Worm (Caenorhabditis elegans) whole organism, L2 larva: ENCODE measurements around the gene F08F1.3.

Experiments
- C34F6.9 ChIP-seq: fragments of 150-350 bp; optimal IDR thresholded peaks from 2 replicates; lab custom pipeline; 2014; ENCODE audit warnings: missing biosample characterization, missing genetic modification characterization
- F13H6.1 ChIP-seq: sonication (generic microtip); optimal IDR thresholded peaks from 2 replicates; lab custom pipeline; 2016; ENCODE audit warnings: missing genetic modification characterization, missing compliant biosample characterization
- R02D3.7 ChIP-seq: fragments of 150-350 bp; optimal IDR thresholded peaks from 2 replicates; lab custom pipeline; 2014; ENCODE audit warnings: missing biosample characterization, missing genetic modification characterization
- Y55F3AM.14 ChIP-seq: fragments of 200-800 bp; sonication (Bioruptor generic); optimal IDR thresholded peaks from 2 replicates; lab custom pipeline; 2018; ENCODE audit warnings: mild to moderate bottlenecking, missing genetic modification characterization, missing compliant biosample characterization
- ZK546.5 ChIP-seq: sonication (generic microtip); optimal IDR thresholded peaks from 2 replicates; lab custom pipeline; 2017; ENCODE audit warnings: missing biosample characterization, missing genetic modification characterization
- aly-2 ChIP-seq: fragments of 150-350 bp; optimal IDR thresholded peaks from 2 replicates; lab custom pipeline; 2014; ENCODE audit warnings: missing biosample characterization, missing genetic modification characterization
- ama-1 ChIP-seq: fragments of 150-350 bp; optimal IDR thresholded peaks from 2 replicates; lab custom pipeline; 2018; ENCODE audit warnings: inconsistent platforms
- blmp-1 ChIP-seq: sonication (generic microtip); optimal IDR thresholded peaks from 2 replicates; lab custom pipeline; 2017; ENCODE audit warnings: missing genetic modification characterization, mild to moderate bottlenecking, missing compliant biosample characterization, antibody characterized with exemption, moderate library complexity; ENCODE audit not compliant: insufficient read depth
- ceh-16 ChIP-seq: fragments of 150-350 bp; optimal IDR thresholded peaks from 2 replicates; lab custom pipeline; 2014; ENCODE audit warnings: missing biosample characterization, missing genetic modification characterization
- ceh-82 ChIP-seq: fragments of 150-350 bp; optimal IDR thresholded peaks from 2 replicates; lab custom pipeline; 2014; ENCODE audit warnings: missing biosample characterization, missing genetic modification characterization
- crh-2 ChIP-seq: sonication (generic microtip); optimal IDR thresholded peaks from 2 replicates; lab custom pipeline; 2017; ENCODE audit warnings: missing biosample characterization, missing genetic modification characterization
- dmd-4 ChIP-seq: sonication (generic microtip); optimal IDR thresholded peaks from 2 replicates; lab custom pipeline; 2017; ENCODE audit warnings: missing biosample characterization, missing genetic modification characterization
- elt-1 ChIP-seq: fragments of 150-350 bp; optimal IDR thresholded peaks from 2 replicates; lab custom pipeline; 2014; ENCODE audit warnings: missing biosample characterization, missing genetic modification characterization
- elt-3 ChIP-seq: sonication (generic microtip); optimal IDR thresholded peaks from 2 replicates; lab custom pipeline; 2017; ENCODE audit warnings: missing biosample characterization, missing genetic modification characterization
- fos-1 ChIP-seq: fragments of 150-350 bp; optimal IDR thresholded peaks from 2 replicates; lab custom pipeline; 2014; ENCODE audit warnings: missing biosample characterization, missing genetic modification characterization
- gmeb-1 ChIP-seq: fragments of 150-350 bp; optimal IDR thresholded peaks from 2 replicates; lab custom pipeline; 2014; ENCODE audit warnings: missing biosample characterization, missing genetic modification characterization
- lin-13 ChIP-seq: fragments of 150-350 bp; optimal IDR thresholded peaks from 2 replicates; lab custom pipeline; 2014; ENCODE audit warnings: missing biosample characterization, missing genetic modification reagents, missing genetic modification characterization
- lin-39 ChIP-seq: fragments of 150-350 bp; optimal IDR thresholded peaks from 2 replicates; lab custom pipeline; 2014; ENCODE audit warnings: missing biosample characterization, missing genetic modification reagents, missing genetic modification characterization
- mab-5 ChIP-seq: fragments of 150-350 bp; optimal IDR thresholded peaks from 2 replicates; lab custom pipeline; 2014; ENCODE audit warnings: missing biosample characterization, missing genetic modification characterization
- mbf-1 ChIP-seq: sonication (generic microtip); optimal IDR thresholded peaks from 2 replicates; lab custom pipeline; 2017; ENCODE audit warnings: missing biosample characterization, missing genetic modification characterization
- mdl-1 ChIP-seq, 2 experiments: fragments of 150-350 bp in 1 of 2; sonication (generic microtip) in 1 of 2; optimal IDR thresholded peaks; 2 replicates each; lab custom pipeline; 2017; ENCODE audit warnings: missing biosample characterization in 2 of 2, missing genetic modification characterization in 2 of 2
- nhr-10 ChIP-seq: sonication (generic microtip); optimal IDR thresholded peaks from 2 replicates; lab custom pipeline; 2017; ENCODE audit warnings: missing biosample characterization, missing genetic modification characterization
- nhr-11 ChIP-seq: fragments of 150-350 bp; optimal IDR thresholded peaks from 2 replicates; lab custom pipeline; 2014; ENCODE audit warnings: missing biosample characterization, missing genetic modification characterization
- nhr-12 ChIP-seq: fragments of 150-350 bp; optimal IDR thresholded peaks from 2 replicates; lab custom pipeline; 2014; ENCODE audit warnings: missing biosample characterization, missing genetic modification characterization
- nhr-129 ChIP-seq: fragments of 150-350 bp; optimal IDR thresholded peaks from 2 replicates; lab custom pipeline; 2014; ENCODE audit warnings: missing biosample characterization, missing genetic modification characterization
- nhr-21 ChIP-seq: fragments of 150-350 bp; optimal IDR thresholded peaks from 2 replicates; lab custom pipeline; 2014; ENCODE audit warnings: missing biosample characterization, missing genetic modification characterization
- nhr-23 ChIP-seq: fragments of 150-350 bp; optimal IDR thresholded peaks from 2 replicates; lab custom pipeline; 2014; ENCODE audit warnings: missing biosample characterization, missing genetic modification reagents, missing genetic modification characterization
- nhr-237 ChIP-seq: fragments of 150-350 bp; optimal IDR thresholded peaks from 2 replicates; lab custom pipeline; 2014; ENCODE audit warnings: missing biosample characterization, missing genetic modification characterization
- nhr-25 ChIP-seq: fragments of 150-350 bp; sonication (generic microtip); optimal IDR thresholded peaks from 3 replicates; lab custom pipeline; 2014; ENCODE audit warnings: missing biosample characterization, missing genetic modification characterization
- nhr-6 ChIP-seq: fragments of 150-350 bp; optimal IDR thresholded peaks from 2 replicates; lab custom pipeline; 2014; ENCODE audit warnings: missing biosample characterization, missing genetic modification characterization
- peb-1 ChIP-seq: fragments of 150-350 bp; optimal IDR thresholded peaks from 2 replicates; lab custom pipeline; 2014; ENCODE audit warnings: missing biosample characterization, missing genetic modification characterization
- sem-4 ChIP-seq: fragments of 150-350 bp; optimal IDR thresholded peaks from 2 replicates; lab custom pipeline; 2014; ENCODE audit warnings: missing biosample characterization, missing genetic modification reagents, missing genetic modification characterization
- skn-1 ChIP-seq: sonication (generic microtip); optimal IDR thresholded peaks from 2 replicates; lab custom pipeline; 2017; ENCODE audit warnings: missing biosample characterization, missing genetic modification characterization
- sma-3 ChIP-seq: sonication (generic microtip); optimal IDR thresholded peaks from 2 replicates; lab custom pipeline; 2016; ENCODE audit warnings: missing genetic modification reagents, missing genetic modification characterization, missing compliant biosample characterization
- snpc-4 ChIP-seq: fragments of 150-350 bp; optimal IDR thresholded peaks from 2 replicates; lab custom pipeline; 2014; ENCODE audit warnings: missing biosample characterization, missing genetic modification characterization
- unc-55 ChIP-seq: fragments of 150-350 bp; sonication (generic microtip); optimal IDR thresholded peaks from 3 replicates; lab custom pipeline; 2014; ENCODE audit warnings: missing biosample characterization, missing genetic modification reagents, missing genetic modification characterization
- unc-62 ChIP-seq: fragments of 150-350 bp; optimal IDR thresholded peaks from 2 replicates; lab custom pipeline; 2014; ENCODE audit warnings: missing biosample characterization, missing genetic modification reagents, missing genetic modification characterization
- zag-1 ChIP-seq: fragments of 150-350 bp; optimal IDR thresholded peaks from 2 replicates; lab custom pipeline; 2014; ENCODE audit warnings: missing biosample characterization, missing genetic modification characterization
- ztf-1 ChIP-seq: fragments of 200-800 bp; sonication (Bioruptor generic); conservative IDR thresholded peaks from 2 replicates; pipeline ENCODE4 v1.3.6; 2022; ENCODE audit warnings: missing genetic modification characterization, missing compliant biosample characterization
- ztf-11 ChIP-seq: sonication (generic microtip); optimal IDR thresholded peaks from 2 replicates; lab custom pipeline; 2017; ENCODE audit warnings: missing biosample characterization, missing genetic modification characterization
- ztf-4 ChIP-seq: fragments of 150-350 bp; optimal IDR thresholded peaks from 2 replicates; lab custom pipeline; 2014; ENCODE audit warnings: missing biosample characterization, missing genetic modification characterization

Gene F08F1.3

DNA sequence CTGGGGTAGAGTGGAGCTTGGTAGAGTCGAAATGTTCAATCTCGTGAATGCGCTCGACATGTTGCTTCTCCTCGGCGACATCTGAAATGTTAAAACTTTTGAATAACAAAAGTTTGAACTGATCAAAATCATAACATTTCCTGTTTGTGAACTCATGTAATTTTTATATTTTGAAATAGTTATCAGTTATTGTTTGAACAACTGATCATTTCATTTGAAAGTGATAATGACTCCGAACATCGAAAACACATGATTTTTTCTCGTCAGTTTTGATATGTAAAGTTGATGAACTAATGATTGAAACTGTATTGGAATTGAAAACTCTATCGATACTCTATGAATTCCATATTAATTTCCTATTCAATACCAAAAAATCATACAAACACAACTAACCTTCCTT lies 5.4 kb upstream of the F08F1.3 start:
- no peak for TF ChIP-seq ama-1
- no peak for TF ChIP-seq mab-5 (tag; lab: Kevin White, UChicago)
- TF ChIP-seq elt-3 (tag; lab: Kevin White, UChicago), result no peak
- no peak for TF ChIP-seq gmeb-1
- TF ChIP-seq ztf-4 (tag; lab: Kevin White, UChicago), result no peak
- TF ChIP-seq aly-2 (tag; lab: Kevin White, UChicago), result no peak
- no peak for TF ChIP-seq nhr-12 (tag; lab: Kevin White, UChicago)
- no peak for TF ChIP-seq nhr-10 (tag; lab: Kevin White, UChicago)
- no peak for TF ChIP-seq skn-1
- TF ChIP-seq elt-1 (tag; lab: Kevin White, UChicago), result no peak
- TF ChIP-seq sem-4 (tag; lab: Kevin White, UChicago), result no peak
- no peak for TF ChIP-seq unc-62 (GFP tag; lab: Kevin White, UChicago)
- no peak for TF ChIP-seq ceh-16 (tag; lab: Kevin White, UChicago)
- no peak for TF ChIP-seq nhr-25 (tag; lab: Kevin White, UChicago)
- TF ChIP-seq C34F6.9 (tag; lab: Kevin White, UChicago), result no peak
- no peak for TF ChIP-seq nhr-129 (tag; lab: Kevin White, UChicago)

DNA sequence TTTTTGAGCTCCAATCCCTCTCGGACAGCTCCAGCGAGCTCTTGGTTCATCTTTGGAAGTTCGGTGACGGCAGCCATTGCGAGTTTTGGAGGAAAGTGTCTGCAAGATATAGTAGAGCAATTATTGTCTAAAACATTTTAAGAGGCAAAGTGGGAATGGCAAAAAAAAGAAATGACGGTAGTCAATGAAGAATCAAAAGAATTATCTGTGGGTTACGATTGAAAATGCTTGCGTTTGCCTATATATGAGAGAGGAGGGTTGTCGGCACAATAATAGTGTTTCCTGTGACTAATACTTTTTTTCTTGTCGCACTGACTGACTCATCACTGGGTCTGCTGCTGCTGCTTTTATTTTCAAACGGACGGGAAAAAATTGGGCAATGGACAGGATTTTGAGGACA lies 5.0 kb upstream of the F08F1.3 start, which contains the start of gene tth-1:
Gene tth-1, minus strand, starts transcription at position 101 of the 400 bp plus-strand sequence.
- no peak for TF ChIP-seq ceh-82 (tag; lab: Kevin White, UChicago)
- no peak for TF ChIP-seq blmp-1 (tag; lab: Kevin White, UChicago)
- no peak for TF ChIP-seq nhr-21 (tag; lab: Kevin White, UChicago)
- no peak for TF ChIP-seq lin-13 (GFP tag; lab: Kevin White, UChicago)
- no peak for TF ChIP-seq R02D3.7 (tag; lab: Kevin White, UChicago)
- TF ChIP-seq sma-3 (GFP tag; lab: Kevin White, UChicago), result no peak
- TF ChIP-seq gmeb-1, result no peak
- TF ChIP-seq Y55F3AM.14 (GFP tag; lab: Kevin White, UChicago), result no peak
- no peak for TF ChIP-seq dmd-4 (tag; lab: Kevin White, UChicago)
- TF ChIP-seq peb-1, result no peak
- no peak for TF ChIP-seq nhr-25 (tag; lab: Kevin White, UChicago)
- TF ChIP-seq nhr-10 (tag; lab: Kevin White, UChicago), result no peak
- TF ChIP-seq unc-55, result no peak
- TF ChIP-seq nhr-6 (tag; lab: Kevin White, UChicago), result no peak
- TF ChIP-seq F13H6.1 (tag; lab: Kevin White, UChicago), result no peak
- no peak for TF ChIP-seq ztf-4 (tag; lab: Kevin White, UChicago)
- no peak for TF ChIP-seq elt-3 (tag; lab: Kevin White, UChicago)
- TF ChIP-seq ztf-1, result no peak

DNA sequence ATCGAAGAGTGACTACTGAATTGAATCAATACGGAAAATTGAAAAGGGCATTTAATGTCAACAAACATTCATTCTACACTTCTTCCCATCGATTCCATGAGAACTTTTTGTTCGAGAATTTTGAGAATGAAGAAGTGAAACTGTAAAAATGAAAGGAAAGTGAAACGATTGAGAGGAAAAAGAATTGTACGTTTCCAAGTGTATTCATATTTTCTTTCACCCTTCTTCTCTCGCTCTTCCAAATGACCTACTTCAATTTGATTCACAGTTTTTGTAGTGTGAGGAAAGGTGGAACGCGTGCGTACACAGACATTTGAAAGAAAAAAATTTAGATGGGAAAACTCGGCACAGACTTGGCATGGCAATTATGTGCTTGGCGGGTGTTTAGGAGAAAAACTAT lies 4.4 kb upstream of the F08F1.3 start:
- TF ChIP-seq ama-1 (no peak), nhr-23 (no peak), blmp-1 (tag; lab: Kevin White, UChicago) (no peak)

DNA sequence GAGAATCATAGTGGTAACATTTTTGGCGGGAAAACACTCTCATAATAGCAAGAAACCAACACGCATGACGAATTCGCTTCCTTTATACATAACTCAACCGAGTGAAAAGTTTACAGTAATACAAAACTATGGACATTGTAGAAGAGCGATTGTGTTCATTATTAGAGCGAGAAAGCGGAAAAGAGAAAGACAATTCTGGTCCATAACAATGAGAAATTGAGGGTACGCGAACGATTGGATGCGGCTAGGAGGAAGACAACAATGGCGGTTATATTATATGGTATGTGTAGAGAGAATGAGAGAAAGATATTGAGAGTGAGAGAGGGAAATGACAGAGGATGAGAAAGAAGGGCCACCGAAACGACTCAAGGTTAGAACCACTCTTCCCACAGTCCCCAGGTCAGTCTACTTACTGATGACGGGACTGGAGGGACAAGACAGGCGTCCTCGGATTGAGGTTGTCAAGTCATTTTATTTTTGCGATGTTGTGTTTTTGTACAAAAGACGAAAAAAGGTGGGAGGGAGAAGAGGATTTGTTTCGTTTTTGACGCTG lies 2.4 kb upstream of the F08F1.3 start:
- no peak for TF ChIP-seq blmp-1 (tag; lab: Kevin White, UChicago)
- TF ChIP-seq ceh-16 (tag; lab: Kevin White, UChicago), result no peak
- no peak for TF ChIP-seq zag-1 (tag; lab: Kevin White, UChicago)
- no peak for TF ChIP-seq crh-2 (tag; lab: Kevin White, UChicago)
- TF ChIP-seq dmd-4 (tag; lab: Kevin White, UChicago), result no peak
- TF ChIP-seq mdl-1 (tag; optimal IDR thresholded peaks at IDR 0.05; lab: Kevin White, UChicago), result no peak
- no peak for TF ChIP-seq lin-13 (GFP tag; lab: Kevin White, UChicago)
- no peak for TF ChIP-seq snpc-4 (tag; lab: Kevin White, UChicago)
- no peak for TF ChIP-seq elt-1 (tag; lab: Kevin White, UChicago)
- TF ChIP-seq ztf-11, result no peak
- no peak for TF ChIP-seq peb-1
- TF ChIP-seq elt-3 (tag; lab: Kevin White, UChicago), result no peak
- no peak for TF ChIP-seq mbf-1
- TF ChIP-seq lin-39, result no peak
- TF ChIP-seq ZK546.5 (tag; lab: Kevin White, UChicago), result no peak
- TF ChIP-seq nhr-11, result no peak
- no peak for TF ChIP-seq R02D3.7 (tag; lab: Kevin White, UChicago)
- TF ChIP-seq fos-1 (tag; lab: Kevin White, UChicago), result no peak
- TF ChIP-seq nhr-237 (tag; lab: Kevin White, UChicago), result no peak
